Worm (Caenorhabditis elegans): Measurements from ENCODE around the gene cyp-35C1.

The cyp-35C1 gene

ce11 chrV:13908120-13908915 lies 10.0 kb upstream of the cyp-35C1 start (continued):
- TF ChIP-seq nhr-28 (tag; optimal IDR thresholded peaks at IDR 0.05), result no peak
- TF ChIP-seq cey-2 (tag; optimal IDR thresholded peaks at IDR 0.05; ENCODE audit: borderline replicate concordance, insufficient read depth), result no peak
- TF ChIP-seq nhr-102 (tag; optimal IDR thresholded peaks at IDR 0.05), result no peak
- 0 out of 2 replicates have a peak, but pooled peaks have one; percentile 24 for TF ChIP-seq Y48G9A.11 (GFP tag; IDR thresholded peaks at IDR 0.05)
- no peak for TF ChIP-seq dpl-1 (GFP tag; optimal IDR thresholded peaks at IDR 0.05)
- TF ChIP-seq ztf-7 (tag; optimal IDR thresholded peaks at IDR 0.05), result no peak
- no peak for TF ChIP-seq ceh-62 (tag; optimal IDR thresholded peaks at IDR 0.05)

- TF ChIP-seq arid-1 (GFP tag; conservative IDR thresholded peaks at IDR 0.05) (peak; percentile 50; the same call in 1 of the 2 replicates), unc-130 (GFP tag; optimal IDR thresholded peaks at IDR 0.05) (no peak), nhr-42 (GFP tag; IDR thresholded peaks at IDR 0.05) (peak; percentile 27; the same call in 1 of the 2 replicates), ceh-44 (GFP tag; IDR thresholded peaks at IDR 0.05) (no peak), daf-12 (tag; optimal IDR thresholded peaks at IDR 0.05) (no peak), hlh-30 (tag; optimal IDR thresholded peaks at IDR 0.05; ENCODE audit: insufficient read depth) (peak; percentile 4), spr-3 (GFP tag; optimal IDR thresholded peaks at IDR 0.05) (peak; percentile 32), egl-43 (GFP tag; IDR thresholded peaks at IDR 0.05) (peak; percentile 73), nhr-41 (GFP tag; IDR thresholded peaks at IDR 0.05) (peak; percentile 42; the same call in 1 of the 2 replicates), lin-15B (tag; optimal IDR thresholded peaks at IDR 0.05) (peak; percentile 27), mdt-29 (GFP tag; IDR thresholded peaks at IDR 0.05) (peak; percentile 69; the same call in 1 of the 2 replicates), lin-38 (GFP tag; IDR thresholded peaks at IDR 0.05) (peak; percentile 59), cey-2 (tag; optimal IDR thresholded peaks at IDR 0.05; ENCODE audit: borderline replicate concordance, insufficient read depth) (no peak), zag-1 (tag; optimal IDR thresholded peaks at IDR 0.05) (no peak), lin-39 (tag; optimal IDR thresholded peaks at IDR 0.05) (no peak), fos-1 (tag; optimal IDR thresholded peaks at IDR 0.05) (no peak), attf-4 (tag; optimal IDR thresholded peaks at IDR 0.05) (no peak), dmd-9 (GFP tag; IDR thresholded peaks at IDR 0.05) (no peak; the same call in none of the 2 replicates), nhr-28 (tag; optimal IDR thresholded peaks at IDR 0.05) (peak; percentile 48), zfp-2 (tag; optimal IDR thresholded peaks at IDR 0.05) (no peak), Y48G9A.11 (GFP tag; IDR thresholded peaks at IDR 0.05) (no peak; the same call in 1 of the 2 replicates), sdz-12 (GFP tag; optimal IDR thresholded peaks at IDR 0.05) (peak; percentile 13), zip-2 (tag; optimal IDR thresholded peaks at IDR 0.05) (no peak), madf-9 (GFP tag; conservative IDR thresholded peaks at IDR 0.05) (peak; percentile 34; the same call in 1 of the 2 replicates), saeg-2 (GFP tag; IDR thresholded peaks at IDR 0.05) (no peak), lin-13 (GFP tag; optimal IDR thresholded peaks at IDR 0.05) (no peak), tag-97 (GFP tag; IDR thresholded peaks at IDR 0.05) (no peak), jun-1 (tag; optimal IDR thresholded peaks at IDR 0.05) (no peak), T26A8.4 (GFP tag; IDR thresholded peaks at IDR 0.05) (peak; percentile 90), nhr-10 (tag; optimal IDR thresholded peaks at IDR 0.05) (peak; percentile 51), lir-3 (tag; optimal IDR thresholded peaks at IDR 0.05) (no peak), hmg-1.1 (GFP tag; IDR thresholded peaks at IDR 0.05) (no peak; the same call in 1 of the 2 replicates), nhr-25 (tag; optimal IDR thresholded peaks at IDR 0.05; ENCODE audit: borderline replicate concordance, insufficient read depth) (no peak), lin-1 (GFP tag; IDR thresholded peaks at IDR 0.05) (peak; percentile 51; the same call in 1 of the 2 replicates), F49E8.2 (tag; optimal IDR thresholded peaks at IDR 0.05; ENCODE audit: borderline replicate concordance) (no peak), ceh-62 (tag; optimal IDR thresholded peaks at IDR 0.05) (no peak), zfp-3 (GFP tag; conservative IDR thresholded peaks at IDR 0.05) (peak; percentile 98), snpc-4 (tag; optimal IDR thresholded peaks at IDR 0.05) (no peak), ama-1 (optimal IDR thresholded peaks at IDR 0.05) (no peak), madf-5 (GFP tag; IDR thresholded peaks at IDR 0.05) (0 out of 4 replicates have a peak, but pooled peaks of 1 of the 2 experiments have one; percentile 52), aly-2 (tag; optimal IDR thresholded peaks at IDR 0.05) (no peak), unc-62 (GFP tag; optimal IDR thresholded peaks at IDR 0.05 in 1 of 2) (no peak), unc-62 (tag; optimal IDR thresholded peaks at IDR 0.05) (no peak)
Observed at ce11 chrV:13907557-13908104, 9.3 kb upstream of the cyp-35C1 start.

Measured in whole organism, L4 larva.